Worm (Caenorhabditis elegans) whole organism, mixed stage, embryonic: ENCODE results near the gene C50F4.12.

ENCODE experiments used
- ces-1 ChIP-seq: fragments of 150-350 bp; optimal IDR thresholded peaks from 2 replicates; lab custom pipeline; 2014; ENCODE audit warnings: missing biosample characterization, missing genetic modification reagents, missing genetic modification characterization
- ham-2 ChIP-seq: fragments of 200-800 bp; sonication (Bioruptor generic); optimal IDR thresholded peaks from 2 replicates; lab custom pipeline; 2018; ENCODE audit warnings: mild to moderate bottlenecking, missing genetic modification characterization, missing compliant biosample characterization
- lin-13 ChIP-seq: fragments of 150-350 bp; optimal IDR thresholded peaks from 2 replicates; lab custom pipeline; 2014; ENCODE audit warnings: missing biosample characterization, missing genetic modification characterization
- mep-1 ChIP-seq: fragments of 150-350 bp; optimal IDR thresholded peaks from 2 replicates; lab custom pipeline; 2017; ENCODE audit warnings: missing biosample characterization, missing genetic modification reagents, missing genetic modification characterization, inconsistent platforms
- mls-2 ChIP-seq: sonication (generic microtip); optimal IDR thresholded peaks from 2 replicates; lab custom pipeline; 2016; ENCODE audit warnings: mild to moderate bottlenecking, missing genetic modification characterization, moderate library complexity, missing compliant biosample characterization
- nhr-12 ChIP-seq: fragments of 150-350 bp; optimal IDR thresholded peaks from 2 replicates; lab custom pipeline; 2014; ENCODE audit warnings: missing biosample characterization, missing genetic modification characterization
- nhr-237 ChIP-seq: fragments of 150-350 bp; optimal IDR thresholded peaks from 2 replicates; lab custom pipeline; 2014; ENCODE audit warnings: missing biosample characterization, missing genetic modification characterization
- nhr-76 ChIP-seq: sonication (generic microtip); optimal IDR thresholded peaks from 2 replicates; lab custom pipeline; 2017; ENCODE audit warnings: missing biosample characterization, missing genetic modification characterization
- snpc-4 ChIP-seq: fragments of 150-350 bp; optimal IDR thresholded peaks from 2 replicates; lab custom pipeline; 2014; ENCODE audit warnings: missing biosample characterization, missing genetic modification characterization
- unc-120 ChIP-seq: sonication (generic microtip); optimal IDR thresholded peaks from 2 replicates; lab custom pipeline; 2017; ENCODE audit warnings: missing genetic modification characterization, missing compliant biosample characterization; ENCODE audit not compliant: poor library complexity, severe bottlenecking
- unc-39 ChIP-seq: fragments of 150-350 bp; optimal IDR thresholded peaks from 2 replicates; lab custom pipeline; 2014; ENCODE audit warnings: missing biosample characterization, missing genetic modification characterization
- unc-62 ChIP-seq: fragments of 150-350 bp; optimal IDR thresholded peaks from 2 replicates; lab custom pipeline; 2014; ENCODE audit warnings: missing biosample characterization, missing genetic modification reagents, missing genetic modification characterization
- ztf-11 ChIP-seq: fragments of 150-350 bp; optimal IDR thresholded peaks from 2 replicates; lab custom pipeline; 2014; ENCODE audit warnings: missing biosample characterization, missing genetic modification characterization

DNA sequence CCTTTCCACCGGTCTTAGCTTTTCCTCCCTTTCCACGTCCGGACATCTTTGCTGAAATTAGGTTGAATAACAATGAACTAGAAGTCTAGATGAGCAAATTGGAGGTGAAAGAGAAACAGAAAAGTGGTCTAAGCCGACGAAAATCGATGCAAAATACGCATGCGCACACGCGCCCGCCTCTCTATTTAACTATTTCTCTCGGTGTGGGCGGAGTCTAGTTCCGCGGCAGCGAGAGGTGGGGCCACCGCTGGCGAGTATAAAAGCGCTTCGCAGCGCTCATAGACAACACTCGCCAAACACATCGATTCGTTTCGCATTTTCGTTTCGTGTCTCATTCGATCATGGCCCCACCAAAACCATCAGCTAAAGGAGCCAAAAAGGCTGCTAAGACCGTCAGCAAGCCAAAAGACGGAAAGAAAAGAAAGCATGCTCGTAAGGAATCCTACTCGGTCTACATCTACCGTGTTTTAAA lies 5.7 kb upstream of the C50F4.12 start, which contains the start of the genes his-35 and his-41:
- TF ChIP-seq lin-13 (tag; lab: Kevin White, UChicago) (no peak), ces-1 (GFP tag; lab: Kevin White, UChicago) (peak; percentile 26), nhr-76 (no peak), unc-62 (GFP tag; lab: Kevin White, UChicago) (no peak), mep-1 (tag; lab: Kevin White, UChicago) (no peak), ztf-11 (tag; lab: Kevin White, UChicago) (no peak), unc-39 (tag; lab: Kevin White, UChicago) (no peak), nhr-237 (tag; lab: Kevin White, UChicago) (no peak), unc-120 (no peak), ham-2 (no peak), snpc-4 (tag; lab: Kevin White, UChicago) (no peak), mls-2 (tag; lab: Kevin White, UChicago) (no peak), nhr-12 (tag; lab: Kevin White, UChicago) (no peak)
